Worm (Caenorhabditis elegans): ENCODE data around the gene ceph-41.
A peak's percentile ranks its signal among the peaks of the same experiment; 100 is the strongest.

ceph-41 gene

DNA sequence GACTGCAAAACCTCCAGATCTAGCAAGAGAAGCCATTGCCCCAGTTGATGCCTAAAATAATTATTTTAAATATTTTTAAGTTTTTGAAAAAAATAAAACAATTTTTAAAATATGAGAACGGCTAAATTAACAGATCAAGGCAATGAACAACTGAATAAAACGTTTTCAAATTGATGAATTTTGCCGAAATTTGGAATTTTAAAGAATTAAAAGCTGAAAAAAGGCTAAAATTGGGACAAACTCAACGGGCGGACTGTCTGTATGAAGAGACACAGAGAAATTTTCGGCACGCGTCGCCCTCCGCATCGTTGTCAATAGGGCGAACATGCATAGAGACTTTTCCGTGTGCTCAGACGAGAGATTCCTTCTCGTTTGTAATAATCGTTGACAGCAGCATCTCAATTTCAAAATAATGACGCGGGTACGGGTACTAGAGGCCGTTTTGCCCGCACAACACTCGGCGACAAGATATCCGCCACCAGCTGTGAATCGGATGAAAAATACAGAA is 9.1 kb downstream of the ceph-41 start, which contains the start of the genes isp-1 and islo-1:
TSS of gene isp-1 (minus strand) at position 51 of the 508 bp plus-strand sequence.
TSS of gene islo-1 (plus strand) at position 385 of the 508 bp plus-strand sequence.
- TF ChIP-seq F52B5.7 (tag; optimal IDR thresholded peaks at IDR 0.05) (no peak), snpc-4 (GFP tag; optimal IDR thresholded peaks at IDR 0.05) (no peak), snpc-4 (tag; optimal IDR thresholded peaks at IDR 0.05) (peak in 2 of 4 experiments; percentile 46 to 53), mes-4 (tag; optimal IDR thresholded peaks at IDR 0.05) (no peak), lin-54 (GFP tag; optimal IDR thresholded peaks at IDR 0.05) (no peak), F57C9.4 (tag; optimal IDR thresholded peaks at IDR 0.05) (no peak), F57A8.1 (GFP tag; optimal IDR thresholded peaks at IDR 0.05) (no peak), F23B12.7 (tag; optimal IDR thresholded peaks at IDR 0.05; ENCODE audit: insufficient read depth) (peak; percentile 67), sptf-2 (GFP tag; optimal IDR thresholded peaks at IDR 0.05) (no peak), Y95B8A.8 (GFP tag; IDR thresholded peaks at IDR 0.05) (no peak), lin-35 (GFP tag; optimal IDR thresholded peaks at IDR 0.05) (no peak), cebp-1 (GFP tag; IDR thresholded peaks at IDR 0.05) (no peak), cebp-1 (tag; optimal IDR thresholded peaks at IDR 0.05) (no peak), ztf-18 (tag; optimal IDR thresholded peaks at IDR 0.05) (no peak), Y56A3A.18 (GFP tag; IDR thresholded peaks at IDR 0.05) (no peak), egrh-3 (GFP tag; IDR thresholded peaks at IDR 0.05) (no peak), ets-4 (GFP tag; optimal IDR thresholded peaks at IDR 0.05) (no peak), atf-7 (tag; optimal IDR thresholded peaks at IDR 0.05) (no peak), lsl-1 (GFP tag; optimal IDR thresholded peaks at IDR 0.05) (peak; percentile 3), F22D6.2 (tag; optimal IDR thresholded peaks at IDR 0.05) (no peak), dox-1 (GFP tag; IDR thresholded peaks at IDR 0.05) (peak; percentile 45; the same call in 1 of the 2 replicates), nhr-27 (tag; optimal IDR thresholded peaks at IDR 0.05) (no peak), ztf-25 (GFP tag; IDR thresholded peaks at IDR 0.05) (no peak), lsy-27 (tag; optimal IDR thresholded peaks at IDR 0.05; ENCODE audit: borderline replicate concordance, insufficient read depth) (no peak), K12H6.12 (tag; optimal IDR thresholded peaks at IDR 0.05) (peak; percentile 33), hrde-1 (tag; optimal IDR thresholded peaks at IDR 0.05; ENCODE audit: borderline replicate concordance) (no peak), rec-8 (tag; optimal IDR thresholded peaks at IDR 0.05) (no peak), mel-28 (tag; optimal IDR thresholded peaks at IDR 0.05; ENCODE audit: borderline replicate concordance) (no peak), repo-1 (tag; optimal IDR thresholded peaks at IDR 0.05) (no peak), egl-18 (GFP tag; IDR thresholded peaks at IDR 0.05) (no peak), tbp1 (GFP tag; optimal IDR thresholded peaks at IDR 0.05) (no peak), ztf-6 (GFP tag; IDR thresholded peaks at IDR 0.05) (no peak), mcd-1 (GFP tag; IDR thresholded peaks at IDR 0.05) (peak; percentile 81), ccch-3 (GFP tag; optimal IDR thresholded peaks at IDR 0.05) (no peak), mxl-1 (tag; optimal IDR thresholded peaks at IDR 0.05) (no peak), B0261.1 (tag; optimal IDR thresholded peaks at IDR 0.05) (no peak), nhr-179 (tag; optimal IDR thresholded peaks at IDR 0.05) (no peak), F39B2.1 (GFP tag; IDR thresholded peaks at IDR 0.05) (no peak), Y67H2A.10 (GFP tag; conservative IDR thresholded peaks at IDR 0.05) (no peak), ama-1 (optimal IDR thresholded peaks at IDR 0.05) (no peak), ama-1 (GFP tag; optimal IDR thresholded peaks at IDR 0.05) (no peak), C06A6.2 (GFP tag; conservative IDR thresholded peaks at IDR 0.05) (no peak), ceh-91 (GFP tag; IDR thresholded peaks at IDR 0.05) (0 out of 2 replicates have a peak, but pooled peaks have one; percentile 19), ztf-3 (GFP tag; optimal IDR thresholded peaks at IDR 0.05) (no peak), sdz-38 (tag; optimal IDR thresholded peaks at IDR 0.05) (no peak), snpc-3.4 (tag; optimal IDR thresholded peaks at IDR 0.05) (no peak), Y53F4B.3 (GFP tag; IDR thresholded peaks at IDR 0.05) (no peak), efl-1 (GFP tag; optimal IDR thresholded peaks at IDR 0.05) (no peak), egl-44 (GFP tag; IDR thresholded peaks at IDR 0.05) (no peak)
